Fruit fly (Drosophila melanogaster) S2 (cell line): ENCODE results near the gene CG6163.

Experiments used
- CG8478 ChIP-seq: fragments of >200 bp; optimal IDR thresholded peaks from 2 replicates; lab custom pipeline; 2018
- CTCF ChIP-seq, 2 experiments: fragments of >200 bp; optimal IDR thresholded peaks; 2 replicates each; lab custom pipeline; 2018

DNA sequence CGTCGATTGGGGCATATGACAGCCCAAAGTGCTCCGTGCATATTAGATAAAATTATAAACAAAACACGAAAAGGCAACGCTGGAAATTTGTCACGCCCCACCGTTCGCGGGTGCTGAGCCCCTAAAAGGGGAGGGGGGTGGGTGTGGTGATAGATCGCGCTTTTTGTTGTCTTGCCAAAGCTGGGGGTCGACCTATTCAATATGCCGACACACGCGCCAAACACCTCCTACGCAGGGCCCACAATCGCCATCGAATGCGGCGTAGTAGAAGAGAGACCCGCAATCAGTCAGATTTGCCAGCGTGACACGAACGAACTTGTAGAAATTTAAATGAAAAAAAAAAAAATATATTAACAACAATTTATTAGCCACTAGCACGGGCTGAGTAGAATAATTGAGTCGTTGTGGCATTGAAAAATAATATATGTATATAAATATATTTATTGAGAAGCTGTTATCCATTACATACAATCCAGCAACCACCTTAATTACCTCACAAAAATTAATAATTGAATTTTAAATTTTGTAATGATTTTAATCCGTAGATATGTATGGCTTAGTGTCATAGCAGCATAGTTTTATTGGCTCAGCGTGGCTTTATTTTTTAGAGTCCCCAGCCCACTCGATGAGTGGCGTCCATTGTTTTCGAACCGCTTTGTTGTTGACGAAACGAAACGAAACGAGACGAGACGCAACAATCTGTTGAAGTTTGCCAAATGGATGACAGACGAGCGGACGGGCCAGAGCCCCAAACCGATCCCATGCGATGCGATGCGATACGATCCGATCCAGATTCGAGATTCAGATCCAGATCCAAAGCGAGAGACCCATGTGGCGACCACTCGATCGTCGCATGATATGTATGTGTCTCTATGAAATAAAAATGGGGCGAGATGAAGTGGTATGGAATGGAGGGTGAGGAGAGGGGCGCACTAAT, 15.4 kb downstream of the CG6163 start:
- TF ChIP-seq CG8478 (lab: Kevin White, UChicago) (no peak), CTCF (optimal IDR thresholded peaks at IDR 0.05; lab: Kevin White, UChicago) (no peak)
